Fruit fly (Drosophila melanogaster): Measurements from ENCODE around the gene Adk2.

Adk2 gene

DNA sequence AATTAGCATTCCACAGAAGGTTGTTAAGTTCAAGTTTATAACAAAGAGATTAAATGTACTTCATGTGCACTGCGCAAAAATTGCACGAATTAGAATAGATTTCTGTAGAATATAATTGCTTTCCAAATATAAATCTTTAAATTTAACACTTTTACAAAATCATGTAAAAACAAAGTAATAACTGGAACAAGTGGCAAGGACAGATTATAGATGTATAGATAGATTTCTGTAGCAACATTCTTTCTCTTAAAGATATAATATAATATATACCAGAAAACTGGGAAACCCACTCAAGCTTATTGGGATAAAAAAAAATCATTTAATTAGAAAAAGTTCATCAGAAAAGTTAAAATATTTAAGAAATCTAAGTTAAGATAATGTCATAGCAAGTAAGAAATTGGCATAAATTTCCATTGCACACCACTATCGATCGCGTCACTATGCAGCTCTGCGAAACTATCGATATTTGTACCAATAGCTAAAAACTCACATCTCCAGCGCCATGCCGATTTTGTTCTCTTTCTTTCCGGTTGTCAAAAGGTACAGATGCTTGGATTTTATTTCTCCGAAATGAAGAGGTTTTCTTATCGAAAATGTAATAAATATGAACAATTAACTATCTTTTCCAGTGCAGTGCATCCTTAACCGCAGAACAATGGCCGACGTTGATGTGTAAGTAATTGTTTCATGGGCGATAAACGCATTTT is 519 bp upstream of the Adk2 start, which contains the start of gene RpS12 (continued):
- TF ChIP-seq Six4 (GFP tag; optimal IDR thresholded peaks at IDR 0.05) (peak; percentile 30), Dp (GFP tag; optimal IDR thresholded peaks at IDR 0.05) (peak; percentile 6), CG33557 (GFP tag; optimal IDR thresholded peaks at IDR 0.05) (peak; percentile 34), HmgZ (tag; optimal IDR thresholded peaks at IDR 0.05) (peak; percentile 59), NFAT (GFP tag; IDR thresholded peaks at IDR 0.05) (peak; percentile 77; the same call in 1 of the 2 replicates), oc (tag; optimal IDR thresholded peaks at IDR 0.05) (peak; percentile 20), CG14050 (GFP tag; IDR thresholded peaks at IDR 0.05) (peak; percentile 42), hkb (optimal IDR thresholded peaks at IDR 0.05) (no peak), hkb (GFP tag; IDR thresholded peaks at IDR 0.05) (peak; percentile 76), Abd-B (GFP tag; optimal IDR thresholded peaks at IDR 0.05) (no peak), CG18764 (GFP tag; optimal IDR thresholded peaks at IDR 0.05) (peak; percentile 59), YL-1 (GFP tag; optimal IDR thresholded peaks at IDR 0.05) (peak; percentile 86), cad (GFP tag; optimal IDR thresholded peaks at IDR 0.05) (no peak), salm (tag; optimal IDR thresholded peaks at IDR 0.05) (peak; percentile 53), Xrp1 (GFP tag; IDR thresholded peaks at IDR 0.05) (peak; percentile 23; the same call in 1 of the 2 replicates), Scr (GFP tag; IDR thresholded peaks at IDR 0.05; ENCODE audit: partially characterized antibody) (peak; percentile 78), run (tag; optimal IDR thresholded peaks at IDR 0.05) (peak; percentile 19), pb (GFP tag; optimal IDR thresholded peaks at IDR 0.05) (peak; percentile 72), CG8089 (GFP tag; optimal IDR thresholded peaks at IDR 0.05) (peak; percentile 83), so (GFP tag; IDR thresholded peaks at IDR 0.05) (peak; percentile 62; the same call in 2 of the 3 replicates), CG1647 (GFP tag; optimal IDR thresholded peaks at IDR 0.05) (peak; percentile 77), Nf-YB (GFP tag; optimal IDR thresholded peaks at IDR 0.05) (peak; percentile 54), tx (GFP tag; optimal IDR thresholded peaks at IDR 0.05) (peak; percentile 51), zen2 (GFP tag; IDR thresholded peaks at IDR 0.05; ENCODE audit: partially characterized antibody) (peak; percentile 20; the same call in 1 of the 3 replicates), CG1792 (GFP tag; optimal IDR thresholded peaks at IDR 0.05) (peak; percentile 62), Sox100B (GFP tag; optimal IDR thresholded peaks at IDR 0.05) (peak; percentile 65), da (GFP tag; optimal IDR thresholded peaks at IDR 0.05) (peak; percentile 61), Hey (tag; optimal IDR thresholded peaks at IDR 0.05) (peak; percentile 37), mld (GFP tag; IDR thresholded peaks at IDR 0.05; ENCODE audit: partially characterized antibody) (peak; percentile 70; the same call in 2 of the 3 replicates), chinmo (GFP tag; IDR thresholded peaks at IDR 0.05; ENCODE audit: partially characterized antibody) (peak; percentile 60; the same call in 1 of the 4 replicates), CG12299 (tag; optimal IDR thresholded peaks at IDR 0.05) (peak; percentile 60), en (GFP tag; optimal IDR thresholded peaks at IDR 0.05) (peak; percentile 73), CG8388 (GFP tag; optimal IDR thresholded peaks at IDR 0.05) (peak; percentile 33), dan (GFP tag; IDR thresholded peaks at IDR 0.05) (no peak), bsh (GFP tag; optimal IDR thresholded peaks at IDR 0.05) (peak; percentile 43 to 54), trem (tag; optimal IDR thresholded peaks at IDR 0.05) (peak; percentile 63), stc (GFP tag; IDR thresholded peaks at IDR 0.05) (peak; percentile 42; the same call in 1 of the 2 replicates), E2f2 (GFP tag; IDR thresholded peaks at IDR 0.05) (peak; percentile 38; the same call in 1 of the 2 replicates), Dip2 (GFP tag; IDR thresholded peaks at IDR 0.05) (no peak), CG4328 (GFP tag; optimal IDR thresholded peaks at IDR 0.05) (peak; percentile 62), CG9817 (tag; optimal IDR thresholded peaks at IDR 0.05) (peak; percentile 73), CG12104 (GFP tag; optimal IDR thresholded peaks at IDR 0.05) (peak; percentile 77), CG2889 (GFP tag; IDR thresholded peaks at IDR 0.05) (0 out of 3 replicates have a peak, but pooled peaks have one; percentile 39), pfk (GFP tag; optimal IDR thresholded peaks at IDR 0.05) (peak; percentile 66), CG4360 (GFP tag; IDR thresholded peaks at IDR 0.05) (no peak), CG10543 (GFP tag; optimal IDR thresholded peaks at IDR 0.05) (peak; percentile 63), ken (GFP tag; IDR thresholded peaks at IDR 0.05) (peak; percentile 76; the same call in 2 of the 3 replicates), HmgD (GFP tag; optimal IDR thresholded peaks at IDR 0.05) (peak; percentile 69), yki (optimal IDR thresholded peaks at IDR 0.05) (no peak)
